Fruit fly (Drosophila melanogaster) whole organism, embryonic: ENCODE results near the gene Ephrin.

Source experiments
- CG11723 ChIP-seq: fragments of 200-800 bp; sonication (Bioruptor generic); optimal IDR thresholded peaks from 2 replicates; lab custom pipeline; 2017; ENCODE audit warnings: missing biosample characterization, mild to moderate bottlenecking, missing genetic modification characterization
- CG12769 ChIP-seq: fragments of 200-800 bp; sonication (Bioruptor generic); optimal IDR thresholded peaks from 2 replicates; lab custom pipeline; 2019; ENCODE audit warnings: missing biosample characterization, mild to moderate bottlenecking, missing genetic modification characterization, moderate library complexity
- CG13296 ChIP-seq: fragments of 200-800 bp; sonication (Bioruptor generic); optimal IDR thresholded peaks from 3 replicates; lab custom pipeline; 2018; ENCODE audit warnings: missing biosample characterization, mild to moderate bottlenecking, missing genetic modification characterization
- CG13775 ChIP-seq: fragments of 200-800 bp; sonication (Bioruptor generic); optimal IDR thresholded peaks from 3 replicates; lab custom pipeline; 2017; ENCODE audit warnings: missing biosample characterization, mild to moderate bottlenecking, missing genetic modification characterization
- CG1603 ChIP-seq: fragments of 200-800 bp; sonication (Bioruptor generic); optimal IDR thresholded peaks from 2 replicates; lab custom pipeline; 2019; ENCODE audit warnings: missing biosample characterization, mild to moderate bottlenecking, missing genetic modification characterization, moderate library complexity
- CG17359 ChIP-seq: fragments of 200-800 bp; sonication (Bioruptor generic); optimal IDR thresholded peaks from 3 replicates; lab custom pipeline; 2018; ENCODE audit warnings: missing biosample characterization, mild to moderate bottlenecking, missing genetic modification characterization, moderate library complexity
- CG17568 ChIP-seq: fragments of 200-800 bp; sonication (Bioruptor generic); optimal IDR thresholded peaks from 2 replicates; lab custom pipeline; 2018; ENCODE audit warnings: missing biosample characterization, mild to moderate bottlenecking, missing genetic modification characterization, moderate library complexity
- CG17802 ChIP-seq: fragments of 200-800 bp; sonication (Bioruptor generic); optimal IDR thresholded peaks from 2 replicates; lab custom pipeline; 2018; ENCODE audit warnings: missing biosample characterization, mild to moderate bottlenecking, missing genetic modification characterization, moderate library complexity
- CG1792 ChIP-seq: fragments of 200-800 bp; sonication (Bioruptor generic); optimal IDR thresholded peaks from 2 replicates; lab custom pipeline; 2016; ENCODE audit warnings: missing biosample characterization, missing genetic modification characterization
- CG18262 ChIP-seq: fragments of 200-800 bp; optimal IDR thresholded peaks from 3 replicates; lab custom pipeline; 2019; ENCODE audit warnings: missing biosample characterization, mild to moderate bottlenecking, missing genetic modification characterization, moderate library complexity
- CG2199 ChIP-seq: fragments of 200-800 bp; sonication (Bioruptor generic); IDR thresholded peaks from 3 replicates; pipeline ENCODE4 v1.3.6; 2022; ENCODE audit warnings: missing biosample characterization, missing genetic modification characterization
- CG30020 ChIP-seq: fragments of 200-800 bp; optimal IDR thresholded peaks from 2 replicates; lab custom pipeline; 2019; ENCODE audit warnings: missing biosample characterization, mild to moderate bottlenecking, missing genetic modification characterization, moderate library complexity
- CG3065 ChIP-seq: fragments of 200-800 bp; sonication (Bioruptor generic); optimal IDR thresholded peaks from 2 replicates; lab custom pipeline; 2016; ENCODE audit warnings: missing biosample characterization, missing genetic modification characterization
- CG3407 ChIP-seq: fragments of 200-800 bp; sonication (Bioruptor generic); optimal IDR thresholded peaks from 2 replicates; lab custom pipeline; 2018; ENCODE audit warnings: missing biosample characterization, mild to moderate bottlenecking, missing genetic modification characterization
- CG34376 ChIP-seq: fragments of 200-800 bp; sonication (Bioruptor generic); optimal IDR thresholded peaks from 2 replicates; lab custom pipeline; 2018; ENCODE audit warnings: missing biosample characterization, mild to moderate bottlenecking, missing genetic modification characterization
- CG3726 ChIP-seq: fragments of 200-800 bp; sonication (Bioruptor generic); IDR thresholded peaks from 3 replicates; pipeline ENCODE4, ENCODE4 v1.3.6; 2022; ENCODE audit warnings: missing biosample characterization, missing genetic modification characterization
- CG5180 ChIP-seq: fragments of 200-800 bp; sonication (Bioruptor generic); optimal IDR thresholded peaks from 3 replicates; lab custom pipeline; 2017; ENCODE audit warnings: missing biosample characterization, missing genetic modification characterization, mild to moderate bottlenecking, moderate library complexity, missing genetic modification reagents
- CG8290 ChIP-seq, 3 experiments: fragments of 200-800 bp; sonication (Bioruptor generic); optimal IDR thresholded peaks; 2 replicates each; lab custom pipeline; 2016 to 2019; ENCODE audit warnings: missing biosample characterization in 3 of 3, missing genetic modification characterization in 3 of 3, mild to moderate bottlenecking in 2 of 3, moderate library complexity in 1 of 3
- D19A ChIP-seq: fragments of 200-800 bp; optimal IDR thresholded peaks from 3 replicates; lab custom pipeline; 2019; ENCODE audit warnings: missing biosample characterization, mild to moderate bottlenecking, missing genetic modification characterization, moderate library complexity
- Drgx ChIP-seq: fragments of 200-800 bp; sonication (Bioruptor generic); IDR thresholded peaks from 2 replicates; pipeline ENCODE4 v1.3.6; 2022; ENCODE audit warnings: missing biosample characterization, missing genetic modification characterization
- Hr78 ChIP-seq, 2 experiments: fragments of 200-800 bp in 1 of 2; fragments of >200 bp in 1 of 2; sonication (Bioruptor generic) in 1 of 2; optimal IDR thresholded peaks; 2 replicates each; lab custom pipeline; 2017 to 2019; ENCODE audit warnings: missing biosample characterization in 2 of 2, missing genetic modification characterization in 2 of 2, mild to moderate bottlenecking in 1 of 2, moderate library complexity in 1 of 2
- MESR4 ChIP-seq: fragments of 200-800 bp; sonication (Bioruptor generic); optimal IDR thresholded peaks from 2 replicates; lab custom pipeline; 2018; ENCODE audit warnings: missing biosample characterization, mild to moderate bottlenecking, missing genetic modification characterization, moderate library complexity
- Med ChIP-seq: fragments of 200-800 bp; sonication (Bioruptor generic); peaks from one replicate; lab custom pipeline; 2016; ENCODE audit warnings: missing biosample characterization, missing genetic modification characterization, mild to moderate bottlenecking, inconsistent platforms, moderate library complexity
- Rfx ChIP-seq: fragments of 200-800 bp; sonication (Bioruptor generic); IDR thresholded peaks from 2 replicates; pipeline ENCODE4 v1.3.6; 2022; ENCODE audit warnings: missing biosample characterization, missing genetic modification characterization
- Vsx1 ChIP-seq: fragments of 200-800 bp; sonication (Bioruptor generic); optimal IDR thresholded peaks from 2 replicates; lab custom pipeline; 2017; ENCODE audit warnings: missing biosample characterization, mild to moderate bottlenecking, missing genetic modification characterization, missing genetic modification reagents
- al ChIP-seq: fragments of 200-800 bp; sonication (Bioruptor generic); IDR thresholded peaks from 2 replicates; pipeline ENCODE4 v1.3.6; 2022; ENCODE audit warnings: missing biosample characterization, missing genetic modification characterization
- bbx ChIP-seq: fragments of 200-800 bp; sonication (Bioruptor generic); IDR thresholded peaks from 2 replicates; pipeline ENCODE4 v1.3.6; 2022; ENCODE audit warnings: missing biosample characterization, missing genetic modification characterization; ENCODE audit not compliant: partially characterized antibody
- cato ChIP-seq: fragments of 200-800 bp; sonication (Bioruptor generic); optimal IDR thresholded peaks from 2 replicates; lab custom pipeline; 2016; ENCODE audit warnings: missing biosample characterization, missing genetic modification characterization, borderline replicate concordance
- cg ChIP-seq: fragments of 200-800 bp; sonication (Bioruptor generic); optimal IDR thresholded peaks from 3 replicates; lab custom pipeline; 2019; ENCODE audit warnings: missing biosample characterization, mild to moderate bottlenecking, missing genetic modification characterization, moderate library complexity
- chinmo ChIP-seq: fragments of 200-800 bp; sonication (Bioruptor generic); IDR thresholded peaks from 4 replicates; pipeline ENCODE4 v1.3.6; 2022; ENCODE audit warnings: missing biosample characterization, missing genetic modification characterization; ENCODE audit not compliant: partially characterized antibody
- chm ChIP-seq: fragments of 200-800 bp; sonication (Bioruptor generic); IDR thresholded peaks from 2 replicates; pipeline ENCODE4 v1.3.6; 2022; ENCODE audit warnings: missing biosample characterization, missing genetic modification characterization
- crp ChIP-seq, 2 experiments: fragments of 200-800 bp; sonication (Bioruptor generic); optimal IDR thresholded peaks; 2 replicates in 1 of 2; 3 replicates in 1 of 2; lab custom pipeline; 2017; ENCODE audit warnings: missing biosample characterization in 2 of 2, missing genetic modification characterization in 2 of 2, mild to moderate bottlenecking in 1 of 2, moderate library complexity in 1 of 2
- fd102C ChIP-seq: fragments of 200-800 bp; sonication (Bioruptor generic); optimal IDR thresholded peaks from 2 replicates; lab custom pipeline; 2018; ENCODE audit warnings: missing biosample characterization, mild to moderate bottlenecking, missing genetic modification characterization, moderate library complexity
- insv ChIP-seq, 2 experiments: fragments of 200-800 bp; sonication (Bioruptor generic); optimal IDR thresholded peaks; 3 replicates each; lab custom pipeline; 2016 to 2018; ENCODE audit warnings: missing biosample characterization in 2 of 2, missing genetic modification characterization in 2 of 2
- lov ChIP-seq, 2 experiments: fragments of 200-800 bp in 1 of 2; fragments of >200 bp in 1 of 2; sonication (Bioruptor generic) in 1 of 2; IDR thresholded peaks in 1 of 2; optimal IDR thresholded peaks in 1 of 2; 2 replicates in 1 of 2; 3 replicates in 1 of 2; pipeline versions ENCODE4 v1.3.6 to Lab custom; 2017 to 2022; ENCODE audit warnings: missing biosample characterization in 1 of 2, missing genetic modification characterization in 1 of 2
- nom ChIP-seq: fragments of 200-800 bp; sonication (Bioruptor generic); optimal IDR thresholded peaks from 2 replicates; lab custom pipeline; 2017; ENCODE audit warnings: missing biosample characterization, missing genetic modification characterization, mild to moderate bottlenecking, moderate library complexity, missing genetic modification reagents
- odd ChIP-seq: fragments of 200-800 bp; sonication (Bioruptor generic); optimal IDR thresholded peaks from 2 replicates; lab custom pipeline; 2017; ENCODE audit warnings: missing biosample characterization, mild to moderate bottlenecking, missing genetic modification characterization
- pros ChIP-seq: fragments of 200-800 bp; sonication (Bioruptor generic); optimal IDR thresholded peaks from 3 replicates; lab custom pipeline; 2019; ENCODE audit warnings: missing biosample characterization, mild to moderate bottlenecking, missing genetic modification characterization, moderate library complexity
- stwl ChIP-seq: fragments of 200-800 bp; sonication (Bioruptor generic); optimal IDR thresholded peaks from 3 replicates; lab custom pipeline; 2018; ENCODE audit warnings: missing biosample characterization, mild to moderate bottlenecking, missing genetic modification characterization, moderate library complexity
- trem ChIP-seq: fragments of 200-800 bp; optimal IDR thresholded peaks from 3 replicates; lab custom pipeline; 2019; ENCODE audit warnings: missing biosample characterization, mild to moderate bottlenecking, missing genetic modification characterization, moderate library complexity
- wek ChIP-seq: fragments of 200-800 bp; sonication (Bioruptor generic); optimal IDR thresholded peaks from 3 replicates; lab custom pipeline; 2018; ENCODE audit warnings: missing biosample characterization, mild to moderate bottlenecking, missing genetic modification characterization, moderate library complexity
- zf30C ChIP-seq: fragments of 200-800 bp; sonication (Bioruptor generic); optimal IDR thresholded peaks from 3 replicates; lab custom pipeline; 2018; ENCODE audit warnings: missing biosample characterization, mild to moderate bottlenecking, missing genetic modification characterization

Ephrin gene

dm6 chr4:610398-611319 lies 39.1 kb downstream of the Ephrin start, which contains the start of gene Eph (continued):
- TF ChIP-seq Hr78 (GFP tag; optimal IDR thresholded peaks at IDR 0.05; lab: Kevin White, UChicago) (no peak), al (GFP tag; lab: Robert Waterston, UW) (no peak)
- TF ChIP-seq, all 482 proteins: peak for 33

dm6 chr4:625898-626644 lies 54.5 kb downstream of the Ephrin start, which contains the start of gene mav:
mav (minus strand) TSS chr4:626031.
- TF ChIP-seq CG17359 (tag; lab: Kevin White, UChicago) (peak; percentile 0), cato (no peak), CG8290 (GFP tag; optimal IDR thresholded peaks at IDR 0.05; lab: Kevin White, UChicago) (no peak), CG8290 (tag; optimal IDR thresholded peaks at IDR 0.05; lab: Kevin White, UChicago) (peak in 1 of 2 experiments; percentile 62), Vsx1 (no peak), CG5180 (peak; percentile 84), chinmo (GFP tag; lab: Robert Waterston, UW) (no peak; the same call in 3 of the 4 replicates), Rfx (no peak), CG3407 (GFP tag; lab: Kevin White, UChicago) (no peak), chm (GFP tag; lab: Robert Waterston, UW) (no peak), wek (GFP tag; lab: Kevin White, UChicago) (peak; percentile 39), pros (GFP tag; lab: Kevin White, UChicago) (peak; percentile 74), MESR4 (peak; percentile 63), CG34376 (GFP tag; lab: Kevin White, UChicago) (peak; percentile 33), CG18262 (tag; lab: Kevin White, UChicago) (peak; percentile 1), crp (GFP tag; optimal IDR thresholded peaks at IDR 0.05; lab: Kevin White, UChicago) (no peak), Med (GFP tag; lab: Kevin White, UChicago) (peak; percentile 52), odd (GFP tag; lab: Kevin White, UChicago) (peak; percentile 38), CG1792 (no peak), CG3065 (GFP tag; lab: Kevin White, UChicago) (peak; percentile 70), CG13296 (GFP tag; lab: Kevin White, UChicago) (peak; percentile 16), CG13775 (GFP tag; lab: Kevin White, UChicago) (no peak), lov (optimal IDR thresholded peaks at IDR 0.05; lab: Kevin White, UChicago) (no peak), lov (GFP tag; IDR thresholded peaks at IDR 0.05; lab: Robert Waterston, UW) (no peak), stwl (tag; lab: Kevin White, UChicago) (no peak), CG17568 (GFP tag; lab: Kevin White, UChicago) (no peak), insv (GFP tag; optimal IDR thresholded peaks at IDR 0.05; lab: Kevin White, UChicago) (peak in 1 of 2 experiments; percentile 32), D19A (tag; lab: Kevin White, UChicago) (peak; percentile 13), nom (GFP tag; lab: Kevin White, UChicago) (peak; percentile 59), cg (GFP tag; lab: Kevin White, UChicago) (peak; percentile 88), trem (tag; lab: Kevin White, UChicago) (no peak), CG30020 (tag; lab: Kevin White, UChicago) (peak; percentile 72), CG3726 (GFP tag; lab: Robert Waterston, UW) (no peak), Drgx (GFP tag; lab: Robert Waterston, UW) (no peak), CG1603 (tag; lab: Kevin White, UChicago) (peak; percentile 39), CG12769 (tag; lab: Kevin White, UChicago) (peak; percentile 61), bbx (GFP tag; lab: Robert Waterston, UW) (no peak), CG17802 (tag; lab: Kevin White, UChicago) (peak; percentile 48), fd102C (GFP tag; lab: Kevin White, UChicago) (no peak), zf30C (no peak), CG11723 (peak; percentile 56), CG2199 (GFP tag; lab: Robert Waterston, UW) (peak; percentile 93)
